Worm (Caenorhabditis elegans) whole organism, L1 larva: Measurements from ENCODE around the gene C47E8.1.

ENCODE experiments used
- C04F5.9 ChIP-seq: sonication (generic microtip); optimal IDR thresholded peaks from 2 replicates; lab custom pipeline; 2016; ENCODE audit warnings: missing genetic modification characterization, missing compliant biosample characterization
- C16A3.4 ChIP-seq: fragments of 150-350 bp; optimal IDR thresholded peaks from 2 replicates; lab custom pipeline; 2014; ENCODE audit warnings: missing biosample characterization, missing genetic modification characterization
- F16B12.6 ChIP-seq: fragments of 150-350 bp; optimal IDR thresholded peaks from 2 replicates; lab custom pipeline; 2014; ENCODE audit warnings: missing biosample characterization, missing genetic modification characterization
- Y116A8C.19 ChIP-seq: sonication (generic microtip); optimal IDR thresholded peaks from 2 replicates; lab custom pipeline; 2016; ENCODE audit warnings: missing compliant biosample characterization, missing genetic modification characterization, borderline replicate concordance
- alr-1 ChIP-seq: fragments of 200-800 bp; sonication (Bioruptor generic); optimal IDR thresholded peaks from 2 replicates; lab custom pipeline; 2018; ENCODE audit warnings: borderline replicate concordance, mild to moderate bottlenecking, missing genetic modification characterization, missing compliant biosample characterization
- aly-2 ChIP-seq: fragments of 150-350 bp; optimal IDR thresholded peaks from 2 replicates; lab custom pipeline; 2014; ENCODE audit warnings: missing biosample characterization, missing genetic modification characterization
- blmp-1 ChIP-seq: fragments of 150-350 bp; optimal IDR thresholded peaks from 2 replicates; lab custom pipeline; 2014; ENCODE audit warnings: missing biosample characterization, missing genetic modification characterization
- ceh-8 ChIP-seq: fragments of 200-800 bp; sonication (Bioruptor generic); optimal IDR thresholded peaks from 2 replicates; lab custom pipeline; 2018; ENCODE audit warnings: mild to moderate bottlenecking, missing genetic modification characterization, moderate library complexity, missing compliant biosample characterization
- ceh-82 ChIP-seq, 3 experiments: fragments of 150-350 bp in 1 of 3; sonication (generic microtip) in 2 of 3; optimal IDR thresholded peaks; 2 replicates each; lab custom pipeline; 2014 to 2017; ENCODE audit warnings: missing biosample characterization in 3 of 3, missing genetic modification characterization in 3 of 3
- ceh-90 ChIP-seq: sonication (generic microtip); optimal IDR thresholded peaks from 2 replicates; lab custom pipeline; 2016; ENCODE audit warnings: missing genetic modification characterization, missing compliant biosample characterization
- ces-1 ChIP-seq: fragments of 150-350 bp; optimal IDR thresholded peaks from 2 replicates; lab custom pipeline; 2014; ENCODE audit warnings: missing biosample characterization, missing genetic modification reagents, missing genetic modification characterization
- efl-1 ChIP-seq, 4 experiments: fragments of 150-350 bp; optimal IDR thresholded peaks in 3 of 4; peaks in 1 of 4; 1 replicate in 1 of 4; 2 replicates in 3 of 4; lab custom pipeline; 2014; ENCODE audit warnings: missing biosample characterization in 2 of 4, missing genetic modification characterization in 2 of 4, missing genetic modification reagents in 2 of 4
- efl-3 ChIP-seq: fragments of 200-800 bp; sonication (Bioruptor generic); optimal IDR thresholded peaks from 2 replicates; lab custom pipeline; 2018; ENCODE audit warnings: mild to moderate bottlenecking, missing genetic modification characterization, missing compliant biosample characterization
- egl-13 ChIP-seq: sonication (generic microtip); optimal IDR thresholded peaks from 2 replicates; lab custom pipeline; 2016; ENCODE audit warnings: missing genotype, missing genetic modification reagents, missing genetic modification characterization, missing compliant biosample characterization
- elt-2 ChIP-seq: sonication (generic microtip); optimal IDR thresholded peaks from 2 replicates; lab custom pipeline; 2016; ENCODE audit warnings: missing genetic modification characterization, mild to moderate bottlenecking, inconsistent platforms, missing compliant biosample characterization, missing genetic modification reagents
- elt-3 ChIP-seq, 6 experiments: fragments of 150-350 bp in 1 of 6; sonication (generic microtip); optimal IDR thresholded peaks; 2 replicates each; lab custom pipeline; 2017 to 2018; ENCODE audit warnings: missing biosample characterization in 6 of 6, missing genetic modification characterization in 6 of 6, inconsistent platforms in 1 of 6
- ets-5 ChIP-seq: fragments of 200-800 bp; sonication (Bioruptor generic); IDR thresholded peaks from 2 replicates; pipeline ENCODE4 v1.3.6; 2022; ENCODE audit warnings: missing genetic modification characterization, missing compliant biosample characterization
- fkh-10 ChIP-seq: sonication (generic microtip); optimal IDR thresholded peaks from 2 replicates; lab custom pipeline; 2017; ENCODE audit warnings: missing biosample characterization, missing genetic modification reagents, missing genetic modification characterization
- fkh-4 ChIP-seq: sonication (generic microtip); optimal IDR thresholded peaks from 2 replicates; lab custom pipeline; 2016; ENCODE audit warnings: missing compliant biosample characterization, missing genetic modification characterization, borderline replicate concordance
- fkh-8 ChIP-seq: sonication (generic microtip); optimal IDR thresholded peaks from 2 replicates; lab custom pipeline; 2016; ENCODE audit warnings: mild to moderate bottlenecking, missing genetic modification characterization, missing compliant biosample characterization
- fos-1 ChIP-seq: fragments of 150-350 bp; optimal IDR thresholded peaks from 2 replicates; lab custom pipeline; 2014; ENCODE audit warnings: missing biosample characterization, missing genetic modification characterization
- grh-1 ChIP-seq: fragments of 200-800 bp; sonication (Bioruptor generic); IDR thresholded peaks from 2 replicates; pipeline ENCODE4 v1.3.6; 2022; ENCODE audit warnings: missing genetic modification reagents, missing genetic modification characterization, missing compliant biosample characterization
- irx-1 ChIP-seq: sonication (generic microtip); optimal IDR thresholded peaks from 2 replicates; lab custom pipeline; 2016; ENCODE audit warnings: missing genetic modification characterization, missing compliant biosample characterization
- isw-1 ChIP-seq: fragments of 200-800 bp; sonication (Bioruptor generic); IDR thresholded peaks from 2 replicates; pipeline ENCODE4 v1.3.6; 2022; ENCODE audit warnings: missing genetic modification characterization, missing compliant biosample characterization
- lin-13 ChIP-seq: fragments of 150-350 bp; optimal IDR thresholded peaks from 2 replicates; lab custom pipeline; 2014; ENCODE audit warnings: missing biosample characterization, missing genetic modification reagents, missing genetic modification characterization
- lin-15B ChIP-seq: fragments of 150-350 bp; sonication (generic microtip); optimal IDR thresholded peaks from 3 replicates; lab custom pipeline; 2014; ENCODE audit warnings: missing biosample characterization, missing genetic modification characterization
- lin-35 ChIP-seq, 2 experiments: fragments of 150-350 bp; optimal IDR thresholded peaks; 2 replicates each; lab custom pipeline; 2014; ENCODE audit warnings: missing biosample characterization in 2 of 2, missing genetic modification characterization in 2 of 2, missing genetic modification reagents in 2 of 2
- lsy-2 ChIP-seq, 2 experiments: fragments of 150-350 bp; optimal IDR thresholded peaks; 2 replicates each; lab custom pipeline; 2014; ENCODE audit warnings: missing biosample characterization in 2 of 2, missing genetic modification characterization in 2 of 2
- mef-2 ChIP-seq: fragments of 150-350 bp; optimal IDR thresholded peaks from 2 replicates; lab custom pipeline; 2014; ENCODE audit warnings: missing biosample characterization, missing genetic modification characterization
- mep-1 ChIP-seq: fragments of 150-350 bp; optimal IDR thresholded peaks from 2 replicates; lab custom pipeline; 2014; ENCODE audit warnings: missing biosample characterization, missing genetic modification characterization
- nhr-12 ChIP-seq: sonication (generic microtip); optimal IDR thresholded peaks from 2 replicates; lab custom pipeline; 2017; ENCODE audit warnings: missing biosample characterization, missing genetic modification characterization
- nhr-19 ChIP-seq: fragments of 200-800 bp; sonication (Bioruptor generic); conservative IDR thresholded peaks from 2 replicates; pipeline ENCODE4 v1.3.6; 2022; ENCODE audit warnings: missing genetic modification characterization, missing compliant biosample characterization
- nhr-20 ChIP-seq: sonication (generic microtip); optimal IDR thresholded peaks from 2 replicates; lab custom pipeline; 2016; ENCODE audit warnings: mild to moderate bottlenecking, missing genetic modification characterization, missing compliant biosample characterization
- nhr-237 ChIP-seq: fragments of 150-350 bp; optimal IDR thresholded peaks from 2 replicates; lab custom pipeline; 2014; ENCODE audit warnings: missing biosample characterization, missing genetic modification characterization
- nhr-76 ChIP-seq: sonication (generic microtip); optimal IDR thresholded peaks from 2 replicates; lab custom pipeline; 2017; ENCODE audit warnings: missing biosample characterization, missing genetic modification characterization
- nhr-77 ChIP-seq: fragments of 150-350 bp; optimal IDR thresholded peaks from 2 replicates; lab custom pipeline; 2014; ENCODE audit warnings: missing biosample characterization, missing genetic modification characterization
- nhr-85 ChIP-seq: sonication (generic microtip); peaks from one replicate; lab custom pipeline; 2016; ENCODE audit warnings: missing genetic modification characterization, inconsistent platforms, missing compliant biosample characterization
- pag-3 ChIP-seq: sonication (generic microtip); optimal IDR thresholded peaks from 2 replicates; lab custom pipeline; 2017; ENCODE audit warnings: missing genetic modification characterization, mild to moderate bottlenecking, missing compliant biosample characterization, antibody characterized with exemption, borderline replicate concordance; ENCODE audit not compliant: insufficient read depth
- pax-3 ChIP-seq: fragments of 200-800 bp; sonication (Bioruptor generic); optimal IDR thresholded peaks from 2 replicates; lab custom pipeline; 2018; ENCODE audit warnings: mild to moderate bottlenecking, missing genetic modification characterization, moderate library complexity, missing compliant biosample characterization
- pqm-1 ChIP-seq: sonication (generic microtip); optimal IDR thresholded peaks from 3 replicates; lab custom pipeline; 2017; ENCODE audit warnings: missing biosample characterization, missing genetic modification characterization
- rnt-1 ChIP-seq: sonication (generic microtip); optimal IDR thresholded peaks from 2 replicates; lab custom pipeline; 2016; ENCODE audit warnings: mild to moderate bottlenecking, missing genetic modification characterization, moderate library complexity, missing compliant biosample characterization
- sox-4 ChIP-seq: sonication (generic microtip); optimal IDR thresholded peaks from 2 replicates; lab custom pipeline; 2016; ENCODE audit warnings: missing genetic modification characterization, missing compliant biosample characterization
- swsn-7 ChIP-seq: sonication (generic microtip); optimal IDR thresholded peaks from 2 replicates; lab custom pipeline; 2016; ENCODE audit warnings: missing genetic modification characterization, missing compliant biosample characterization
- tbx-2 ChIP-seq: sonication (generic microtip); optimal IDR thresholded peaks from 2 replicates; lab custom pipeline; 2016; ENCODE audit warnings: missing genetic modification characterization, missing compliant biosample characterization
- tlp-1 ChIP-seq: fragments of 150-350 bp; optimal IDR thresholded peaks from 2 replicates; lab custom pipeline; 2014; ENCODE audit warnings: missing biosample characterization, missing genetic modification characterization
- unc-130 ChIP-seq: fragments of 150-350 bp; optimal IDR thresholded peaks from 2 replicates; lab custom pipeline; 2017; ENCODE audit warnings: missing biosample characterization, missing genetic modification characterization, inconsistent platforms
- unc-30 ChIP-seq: sonication (generic microtip); optimal IDR thresholded peaks from 2 replicates; lab custom pipeline; 2017; ENCODE audit warnings: missing biosample characterization, missing genetic modification characterization
- unc-62 ChIP-seq: fragments of 150-350 bp; optimal IDR thresholded peaks from 2 replicates; lab custom pipeline; 2014; ENCODE audit warnings: missing biosample characterization, missing genetic modification reagents, missing genetic modification characterization
- unc-86 ChIP-seq: sonication (generic microtip); optimal IDR thresholded peaks from 2 replicates; lab custom pipeline; 2016; ENCODE audit warnings: missing genetic modification characterization, missing compliant biosample characterization
- xbp-1 ChIP-seq: sonication (generic microtip); optimal IDR thresholded peaks from 2 replicates; lab custom pipeline; 2016; ENCODE audit warnings: missing genetic modification characterization, missing compliant biosample characterization

Gene C47E8.1

DNA sequence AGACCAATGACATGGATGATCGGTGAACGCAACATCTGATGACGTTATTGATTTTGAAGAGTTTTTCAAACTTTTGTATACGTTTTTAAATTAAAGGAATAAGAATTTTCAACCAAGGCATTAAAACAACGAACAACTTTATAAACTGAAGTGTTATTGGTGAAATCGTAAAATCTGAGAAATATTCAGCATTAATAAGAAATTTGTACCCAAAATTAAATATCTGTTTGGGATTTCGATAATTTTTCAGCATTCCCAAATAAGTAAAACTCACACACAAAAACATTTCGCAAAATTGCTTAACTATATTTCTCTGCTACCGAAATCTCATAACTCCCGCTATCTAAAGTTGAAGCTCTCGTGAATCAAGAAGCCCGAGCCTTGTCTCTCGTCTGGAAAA, 6.2 kb upstream of the C47E8.1 start:
- TF ChIP-seq lin-35 (GFP tag; optimal IDR thresholded peaks at IDR 0.05; lab: Kevin White, UChicago) (no peak), efl-1 (optimal IDR thresholded peaks at IDR 0.05; lab: Kevin White, UChicago) (no peak), efl-1 (GFP tag; optimal IDR thresholded peaks at IDR 0.05 in 1 of 2; lab: Kevin White, UChicago) (peak in 1 of 2 experiments; percentile 17)

- TF ChIP-seq pqm-1 (tag; lab: Kevin White, UChicago), result no peak
- peak in 5 of 6 experiments; percentile 21 to 95 (median 72) for TF ChIP-seq elt-3 (tag; optimal IDR thresholded peaks at IDR 0.05; lab: Kevin White, UChicago)
- no peak for TF ChIP-seq lin-15B
- TF ChIP-seq rnt-1 (tag; lab: Kevin White, UChicago), result no peak
- TF ChIP-seq grh-1 (GFP tag; lab: Robert Waterston, UW), result peak; percentile 50; the same call in 1 of the 2 replicates
- no peak for TF ChIP-seq swsn-7 (tag; lab: Kevin White, UChicago)
- TF ChIP-seq sox-4, result no peak
- no peak for TF ChIP-seq ets-5
- peak; percentile 78 for TF ChIP-seq nhr-20 (tag; lab: Kevin White, UChicago)
- no peak for TF ChIP-seq ceh-8 (GFP tag; lab: Kevin White, UChicago)
- TF ChIP-seq elt-2, result no peak
- TF ChIP-seq nhr-19 (GFP tag; lab: Robert Waterston, UW), result peak; percentile 43
- TF ChIP-seq irx-1 (tag; lab: Kevin White, UChicago), result no peak
- TF ChIP-seq nhr-237 (tag; lab: Kevin White, UChicago), result no peak
- TF ChIP-seq efl-3 (GFP tag; lab: Kevin White, UChicago), result no peak
- TF ChIP-seq nhr-12 (tag; lab: Kevin White, UChicago), result no peak
- TF ChIP-seq fkh-8, result no peak
- TF ChIP-seq tbx-2 (tag; lab: Kevin White, UChicago), result peak; percentile 59
- TF ChIP-seq ces-1 (GFP tag; lab: Kevin White, UChicago), result no peak
- TF ChIP-seq unc-86 (tag; lab: Kevin White, UChicago), result no peak
- TF ChIP-seq efl-1 (optimal IDR thresholded peaks at IDR 0.05; lab: Kevin White, UChicago), result no peak
- no peak for TF ChIP-seq efl-1 (GFP tag; optimal IDR thresholded peaks at IDR 0.05 in 1 of 2; lab: Kevin White, UChicago)
- no peak for TF ChIP-seq C16A3.4 (tag; lab: Kevin White, UChicago)
- TF ChIP-seq unc-130 (tag; lab: Kevin White, UChicago), result no peak
- TF ChIP-seq fkh-10 (GFP tag; lab: Kevin White, UChicago), result no peak
- no peak for TF ChIP-seq nhr-77 (tag; lab: Kevin White, UChicago)
- peak; percentile 95 for TF ChIP-seq nhr-85 (tag; lab: Kevin White, UChicago)
- peak; percentile 91 for TF ChIP-seq blmp-1 (tag; lab: Kevin White, UChicago)
- TF ChIP-seq aly-2 (tag; lab: Kevin White, UChicago), result no peak
- no peak for TF ChIP-seq ceh-90
- TF ChIP-seq unc-30, result no peak
- TF ChIP-seq Y116A8C.19 (tag; lab: Kevin White, UChicago), result no peak
- no peak for TF ChIP-seq mep-1 (tag; lab: Kevin White, UChicago)
- TF ChIP-seq fos-1 (tag; lab: Kevin White, UChicago), result no peak
- TF ChIP-seq lin-13 (GFP tag; lab: Kevin White, UChicago), result no peak
- TF ChIP-seq ceh-82 (tag; optimal IDR thresholded peaks at IDR 0.05; lab: Kevin White, UChicago), result no peak
- no peak for TF ChIP-seq fkh-4
- no peak for TF ChIP-seq xbp-1 (tag; lab: Kevin White, UChicago)
- TF ChIP-seq F16B12.6 (tag; lab: Kevin White, UChicago), result no peak
- no peak for TF ChIP-seq nhr-76
- no peak for TF ChIP-seq mef-2
- TF ChIP-seq tlp-1 (tag; lab: Kevin White, UChicago), result no peak
- no peak for TF ChIP-seq alr-1 (tag; lab: Kevin White, UChicago)
- no peak for TF ChIP-seq isw-1 (GFP tag; lab: Robert Waterston, UW)
- TF ChIP-seq egl-13, result no peak
- TF ChIP-seq pax-3 (tag; lab: Kevin White, UChicago), result no peak
- no peak for TF ChIP-seq C04F5.9
- no peak for TF ChIP-seq unc-62 (GFP tag; lab: Kevin White, UChicago)
- no peak for TF ChIP-seq pag-3
- peak in 1 of 2 experiments; percentile 37 for TF ChIP-seq lsy-2 (tag; optimal IDR thresholded peaks at IDR 0.05; lab: Kevin White, UChicago)
These were observed 5.0 kb upstream of the C47E8.1 start, which contains the start of gene srh-17 for ce11 chrV:14660608-14661355. Gene srh-17, plus strand, starts transcription at chrV:14661305.
